Worm (Caenorhabditis elegans): ENCODE results near the gene cutc-1.

- TF ChIP-seq him-1 (tag; optimal IDR thresholded peaks at IDR 0.05) (no peak), dao-5 (tag; optimal IDR thresholded peaks at IDR 0.05) (no peak)
Observed at ce11 chrIII:8371595-8372305, 31.7 kb downstream of the cutc-1 start, which contains the start of gene lmbr-1.
